Worm (Caenorhabditis elegans): ENCODE results near the gene Y57G11C.51.

- no peak for TF ChIP-seq madf-2 (tag; optimal IDR thresholded peaks at IDR 0.05)
- TF ChIP-seq nhr-232 (tag; optimal IDR thresholded peaks at IDR 0.05), result no peak
- no peak for TF ChIP-seq ceh-9 (tag; optimal IDR thresholded peaks at IDR 0.05)
- no peak for TF ChIP-seq unc-42 (tag; optimal IDR thresholded peaks at IDR 0.05)
- TF ChIP-seq ceh-19 (GFP tag; optimal IDR thresholded peaks at IDR 0.05), result no peak
- TF ChIP-seq mec-3 (tag; optimal IDR thresholded peaks at IDR 0.05; ENCODE audit: borderline replicate concordance), result no peak
- TF ChIP-seq che-1 (tag; optimal IDR thresholded peaks at IDR 0.05), result no peak
- no peak for TF ChIP-seq zip-5 (tag; optimal IDR thresholded peaks at IDR 0.05)
- no peak for TF ChIP-seq nhr-11 (tag; optimal IDR thresholded peaks at IDR 0.05)
Observed at ce11 chrIV:14795918-14796488, 21.6 kb upstream of the Y57G11C.51 start, which contains the start of gene coq-3.

All from whole organism, late embryonic.